Fruit fly (Drosophila melanogaster) whole organism, wandering third instar larva: Measurements from ENCODE around the gene ppk.

ENCODE experiments used
- Abd-B ChIP-seq: fragments of >200 bp; optimal IDR thresholded peaks from 2 replicates; lab custom pipeline; 2017; ENCODE audit warnings: missing biosample characterization, missing genetic modification characterization
- CG32264 ChIP-seq: fragments of 200-800 bp; sonication (Bioruptor generic); optimal IDR thresholded peaks from 2 replicates; lab custom pipeline; 2016; ENCODE audit warnings: missing biosample characterization, missing genetic modification characterization
- CG9705 ChIP-seq: fragments of 200-800 bp; sonication (Bioruptor generic); optimal IDR thresholded peaks from 2 replicates; lab custom pipeline; 2018; ENCODE audit warnings: missing biosample characterization, mild to moderate bottlenecking, missing genetic modification characterization
- CrebA ChIP-seq: fragments of 200-800 bp; sonication (Bioruptor generic); optimal IDR thresholded peaks from 2 replicates; lab custom pipeline; 2016; ENCODE audit warnings: missing biosample characterization, mild to moderate bottlenecking, missing genetic modification characterization, borderline replicate concordance
- Dfd ChIP-seq: fragments of >200 bp; optimal IDR thresholded peaks from 2 replicates; lab custom pipeline; 2017; ENCODE audit warnings: missing biosample characterization, missing genetic modification characterization
- Dif ChIP-seq: fragments of 200-275, 200-300 bp; sonication (Bioruptor generic); optimal IDR thresholded peaks from 2 replicates; lab custom pipeline; 2018; ENCODE audit warnings: missing biosample characterization, missing genetic modification characterization; ENCODE audit not compliant: partially characterized antibody
- GATAd ChIP-seq: sonication (Bioruptor generic); optimal IDR thresholded peaks from 2 replicates; lab custom pipeline; 2016; ENCODE audit warnings: missing biosample characterization, missing genetic modification characterization
- HLH106 ChIP-seq: fragments of 200-800 bp; optimal IDR thresholded peaks from 3 replicates; lab custom pipeline; 2019; ENCODE audit warnings: missing biosample characterization, mild to moderate bottlenecking, missing genetic modification characterization, moderate library complexity
- Hnf4 ChIP-seq: fragments of 200-800 bp; sonication (Bioruptor generic); optimal IDR thresholded peaks from 2 replicates; lab custom pipeline; 2016; ENCODE audit warnings: missing biosample characterization, mild to moderate bottlenecking, missing genetic modification characterization
- Hr78 ChIP-seq: fragments of >200 bp; optimal IDR thresholded peaks from 2 replicates; lab custom pipeline; 2017; ENCODE audit warnings: missing biosample characterization, missing genetic modification characterization
- Hr83 ChIP-seq: fragments of 200-300 bp; sonication (Bioruptor generic); optimal IDR thresholded peaks from 2 replicates; lab custom pipeline; 2016; ENCODE audit warnings: missing biosample characterization, mild to moderate bottlenecking, missing genetic modification characterization, moderate library complexity; ENCODE audit not compliant: poor library complexity, severe bottlenecking
- Jra ChIP-seq: sonication (Bioruptor generic); optimal IDR thresholded peaks from 2 replicates; lab custom pipeline; 2016; ENCODE audit warnings: missing biosample characterization, missing genetic modification characterization
- Mio ChIP-seq: sonication (Bioruptor generic); optimal IDR thresholded peaks from 2 replicates; lab custom pipeline; 2016; ENCODE audit warnings: missing biosample characterization, missing genetic modification characterization
- Myc ChIP-seq: fragments of >200 bp; optimal IDR thresholded peaks from 2 replicates; lab custom pipeline; 2017
- N ChIP-seq: fragments of >200 bp; optimal IDR thresholded peaks from 2 replicates; lab custom pipeline; 2018; ENCODE audit warnings: missing biosample characterization, missing external identifiers, missing genetic modification characterization
- OdsH ChIP-seq: fragments of 200-800 bp; sonication (Bioruptor generic); optimal IDR thresholded peaks from 2 replicates; lab custom pipeline; 2016; ENCODE audit warnings: missing biosample characterization, mild to moderate bottlenecking, missing genetic modification characterization
- Rel ChIP-seq, 2 experiments: fragments of 200-800 bp; sonication (Bioruptor generic) in 1 of 2; optimal IDR thresholded peaks; 2 replicates in 1 of 2; 3 replicates in 1 of 2; lab custom pipeline; 2016 to 2019; ENCODE audit warnings: mild to moderate bottlenecking in 2 of 2, missing biosample characterization in 2 of 2, missing genetic modification characterization in 2 of 2, moderate library complexity in 1 of 2
- Sp1 ChIP-seq: fragments of 200-800 bp; sonication (Bioruptor generic); optimal IDR thresholded peaks from 3 replicates; lab custom pipeline; 2019; ENCODE audit warnings: missing biosample characterization, mild to moderate bottlenecking, missing genetic modification characterization, moderate library complexity
- Vsx2 ChIP-seq: fragments of 200-300, 225-300 bp; sonication (Bioruptor generic); optimal IDR thresholded peaks from 2 replicates; lab custom pipeline; 2018; ENCODE audit warnings: missing biosample characterization, missing genetic modification characterization; ENCODE audit not compliant: partially characterized antibody
- br ChIP-seq: fragments of 200-800 bp; sonication (Bioruptor generic); optimal IDR thresholded peaks from 2 replicates; lab custom pipeline; 2016; ENCODE audit warnings: missing biosample characterization, missing genetic modification characterization
- brk ChIP-seq: fragments of 200-800 bp; sonication (Bioruptor generic); optimal IDR thresholded peaks from 2 replicates; lab custom pipeline; 2016; ENCODE audit warnings: missing biosample characterization, mild to moderate bottlenecking, missing genetic modification characterization
- dl ChIP-seq, 2 experiments: fragments of 175-275, 200-275 bp in 1 of 2; fragments of 200-275 bp in 1 of 2; sonication (Bioruptor generic); optimal IDR thresholded peaks; lab custom pipeline; 2018; ENCODE audit warnings: mild to moderate bottlenecking in 2 of 2, missing biosample characterization in 2 of 2, missing genetic modification characterization in 2 of 2, moderate library complexity in 2 of 2; ENCODE audit not compliant: partially characterized antibody in 2 of 2, insufficient read depth in 1 of 2
- dmrt93B ChIP-seq: fragments of 200-800 bp; sonication (Bioruptor generic); optimal IDR thresholded peaks from 2 replicates; lab custom pipeline; 2018; ENCODE audit warnings: missing biosample characterization, mild to moderate bottlenecking, missing genetic modification characterization
- ey ChIP-seq: fragments of 200-800 bp; sonication (Bioruptor generic); optimal IDR thresholded peaks from 2 replicates; lab custom pipeline; 2016; ENCODE audit warnings: missing biosample characterization, missing genetic modification characterization
- foxo ChIP-seq, 2 experiments: fragments of 200-800 bp; sonication (Bioruptor generic); optimal IDR thresholded peaks; 2 replicates in 1 of 2; 3 replicates in 1 of 2; lab custom pipeline; 2016 to 2017; ENCODE audit warnings: missing biosample characterization in 2 of 2, missing genetic modification characterization in 2 of 2
- fru ChIP-seq: fragments of 200-800 bp; sonication (Bioruptor generic); optimal IDR thresholded peaks from 3 replicates; lab custom pipeline; 2016; ENCODE audit warnings: missing biosample characterization, mild to moderate bottlenecking, missing genetic modification characterization
- h ChIP-seq: fragments of 200-800 bp; sonication (Bioruptor generic); optimal IDR thresholded peaks from 3 replicates; lab custom pipeline; 2016; ENCODE audit warnings: missing biosample characterization, mild to moderate bottlenecking, missing genetic modification characterization
- jim ChIP-seq: fragments of 175-275, 200-325 bp; sonication (Bioruptor generic); optimal IDR thresholded peaks from 2 replicates; lab custom pipeline; 2016; ENCODE audit warnings: missing biosample characterization, mild to moderate bottlenecking, missing genetic modification characterization
- lola ChIP-seq: fragments of >200 bp; optimal IDR thresholded peaks from 2 replicates; lab custom pipeline; 2017; ENCODE audit warnings: missing biosample characterization, missing genetic modification characterization
- pan ChIP-seq: fragments of >200 bp; optimal IDR thresholded peaks from 2 replicates; lab custom pipeline; 2017
- psq ChIP-seq: fragments of 200-800 bp; sonication (Bioruptor generic); optimal IDR thresholded peaks from 3 replicates; lab custom pipeline; 2017; ENCODE audit warnings: missing biosample characterization, mild to moderate bottlenecking, missing genetic modification characterization, moderate library complexity
- rgr ChIP-seq: fragments of 200-800 bp; sonication (Bioruptor generic); optimal IDR thresholded peaks from 3 replicates; lab custom pipeline; 2016; ENCODE audit warnings: missing biosample characterization, mild to moderate bottlenecking, missing genetic modification characterization
- sage ChIP-seq: fragments of 200-800 bp; sonication (Bioruptor generic); optimal IDR thresholded peaks from 2 replicates; lab custom pipeline; 2016; ENCODE audit warnings: missing biosample characterization, mild to moderate bottlenecking, missing genetic modification characterization
- sv ChIP-seq: fragments of 200-800 bp; sonication (Bioruptor generic); optimal IDR thresholded peaks from 3 replicates; lab custom pipeline; 2016; ENCODE audit warnings: missing biosample characterization, missing genetic modification characterization
- tai ChIP-seq: sonication (Bioruptor generic); optimal IDR thresholded peaks from 2 replicates; lab custom pipeline; 2016; ENCODE audit warnings: missing biosample characterization, missing genetic modification characterization
- usp ChIP-seq: fragments of >200 bp; optimal IDR thresholded peaks from 2 replicates; lab custom pipeline; 2017; ENCODE audit warnings: missing biosample characterization, missing genetic modification characterization
- woc ChIP-seq: sonication (Bioruptor generic); optimal IDR thresholded peaks from 2 replicates; lab custom pipeline; 2016; ENCODE audit warnings: missing biosample characterization, mild to moderate bottlenecking, missing genetic modification characterization

The ppk gene

DNA sequence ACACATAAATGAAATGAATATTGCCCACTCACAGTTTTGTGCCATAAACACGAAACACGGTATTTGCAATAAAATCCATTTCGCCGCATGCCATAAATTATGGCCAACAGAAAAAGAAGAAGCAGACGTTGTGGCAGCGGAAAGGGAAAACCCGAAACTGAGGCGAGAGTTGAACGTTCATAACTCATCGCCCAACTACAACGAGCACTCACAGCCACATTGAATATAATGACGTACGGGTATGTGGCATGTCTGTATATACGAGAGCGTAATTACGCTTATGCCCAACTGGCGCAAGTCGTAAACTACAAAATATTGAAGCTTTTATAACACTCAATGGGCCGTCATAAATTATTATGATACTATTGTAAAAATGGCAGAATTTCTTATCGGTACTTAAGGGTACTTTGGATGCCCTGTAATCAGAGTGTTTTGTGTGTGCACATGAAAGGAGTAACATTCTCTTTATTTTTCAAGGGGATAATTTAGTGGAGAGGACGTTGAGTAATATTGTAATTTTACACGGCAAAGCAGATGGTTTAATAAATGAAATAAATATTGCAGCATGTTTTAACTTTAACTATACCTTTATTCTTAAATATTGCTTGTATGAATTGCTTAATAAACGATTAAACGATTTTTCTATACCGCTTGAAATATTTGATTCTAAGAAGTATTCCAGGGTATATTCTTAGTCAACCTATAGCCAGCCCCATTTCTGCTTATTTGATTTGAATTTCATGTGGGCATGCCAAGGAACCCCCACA is 13.5 kb upstream of the ppk start (continued):
- peak; percentile 28 for TF ChIP-seq woc (GFP tag; lab: Kevin White, UChicago)
- TF ChIP-seq fru (GFP tag; lab: Kevin White, UChicago), result no peak
- TF ChIP-seq tai, result no peak
- peak; percentile 8 for TF ChIP-seq ey (GFP tag; lab: Kevin White, UChicago)
- TF ChIP-seq pan (lab: Kevin White, UChicago), result no peak
- no peak for TF ChIP-seq Vsx2
- TF ChIP-seq, all 38 proteins: peak for 10

DNA sequence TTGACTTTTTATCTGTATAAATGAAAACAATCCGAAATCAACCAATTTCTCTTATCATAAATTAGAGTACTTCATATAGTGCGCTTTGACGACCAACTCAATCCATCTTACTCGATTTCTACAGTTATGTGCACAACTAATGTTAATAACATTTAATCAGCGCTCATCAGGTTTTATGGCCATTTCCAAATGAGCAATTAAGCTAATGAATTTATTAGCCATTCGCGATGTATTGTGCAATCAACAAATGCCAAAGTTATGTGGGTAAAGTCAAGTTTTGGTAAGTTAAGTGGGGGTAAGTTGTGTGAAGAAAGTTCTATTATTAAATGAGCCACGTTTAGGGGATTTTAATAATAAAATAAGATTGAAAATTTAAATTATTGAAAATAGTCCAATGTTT is 12.6 kb upstream of the ppk start:
- TF ChIP-seq fru (GFP tag; lab: Kevin White, UChicago), result no peak
- no peak for TF ChIP-seq Rel (GFP tag; optimal IDR thresholded peaks at IDR 0.05; lab: Kevin White, UChicago)
- TF ChIP-seq Rel (tag; optimal IDR thresholded peaks at IDR 0.05; lab: Kevin White, UChicago), result no peak
- TF ChIP-seq jim (GFP tag; lab: Kevin White, UChicago), result no peak
- no peak for TF ChIP-seq CG9705 (GFP tag; lab: Kevin White, UChicago)
- TF ChIP-seq Dif (GFP tag; lab: Kevin White, UChicago), result no peak
- TF ChIP-seq HLH106 (tag; lab: Kevin White, UChicago), result no peak
- TF ChIP-seq Jra, result no peak
- no peak for TF ChIP-seq ey (GFP tag; lab: Kevin White, UChicago)
- TF ChIP-seq Sp1 (GFP tag; lab: Kevin White, UChicago), result no peak
- TF ChIP-seq br (GFP tag; lab: Kevin White, UChicago), result no peak

DNA sequence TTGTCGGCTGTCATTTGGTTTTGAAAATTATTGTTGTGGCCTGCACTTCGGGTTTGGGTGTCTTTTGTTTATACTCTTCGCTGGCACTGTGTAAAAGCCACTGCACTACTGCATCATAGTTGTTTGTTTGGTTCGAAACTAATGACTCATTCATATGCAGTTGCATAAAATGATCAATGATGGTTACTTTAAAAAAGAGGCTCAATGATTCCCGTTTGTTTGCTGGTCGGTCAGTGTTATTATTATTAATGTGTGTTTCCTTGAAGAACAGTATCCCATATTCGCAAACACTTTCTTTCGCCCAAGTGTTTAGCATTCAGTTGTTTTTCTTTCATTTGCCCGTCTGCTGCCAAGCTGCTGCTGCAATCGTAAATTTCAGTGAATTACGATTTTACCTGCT is 7.5 kb upstream of the ppk start:
- TF ChIP-seq GATAd (no peak), brk (GFP tag; lab: Kevin White, UChicago) (no peak), sage (GFP tag; lab: Kevin White, UChicago) (no peak), Abd-B (GFP tag; lab: Kevin White, UChicago) (no peak), Hr78 (no peak), Rel (GFP tag; optimal IDR thresholded peaks at IDR 0.05; lab: Kevin White, UChicago) (no peak), Rel (tag; optimal IDR thresholded peaks at IDR 0.05; lab: Kevin White, UChicago) (no peak), pan (lab: Kevin White, UChicago) (no peak), lola (no peak), Hnf4 (GFP tag; lab: Kevin White, UChicago) (no peak), CG32264 (GFP tag; lab: Kevin White, UChicago) (no peak), OdsH (GFP tag; lab: Kevin White, UChicago) (no peak), HLH106 (tag; lab: Kevin White, UChicago) (no peak), foxo (GFP tag; optimal IDR thresholded peaks at IDR 0.05; lab: Kevin White, UChicago) (no peak), Hr83 (GFP tag; lab: Kevin White, UChicago) (no peak), CrebA (GFP tag; lab: Kevin White, UChicago) (no peak), sv (GFP tag; lab: Kevin White, UChicago) (no peak), dmrt93B (no peak)

DNA sequence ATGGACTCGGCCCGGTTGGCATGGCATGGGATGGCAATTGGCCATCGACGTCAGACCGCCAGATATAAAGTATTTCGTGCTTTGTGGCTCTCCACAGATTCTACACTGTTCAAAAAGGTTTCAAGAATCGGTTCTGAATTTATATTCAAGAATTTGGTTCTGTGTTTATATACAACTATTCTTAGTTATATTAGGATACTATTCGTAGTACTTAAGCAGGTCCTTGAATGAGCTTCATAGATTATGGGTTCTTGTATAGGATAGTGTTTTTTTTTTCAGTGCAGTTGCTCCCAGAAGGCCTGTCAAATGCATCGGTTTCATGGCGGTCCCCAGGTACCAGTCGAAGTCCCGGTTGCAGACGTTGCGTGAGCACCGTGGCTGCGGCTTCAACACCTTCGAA is 5.5 kb upstream of the ppk start:
- peak; percentile 94 for TF ChIP-seq psq (GFP tag; lab: Kevin White, UChicago)
- TF ChIP-seq CG32264 (GFP tag; lab: Kevin White, UChicago), result peak; percentile 87
- TF ChIP-seq Hr83 (GFP tag; lab: Kevin White, UChicago), result no peak
- no peak for TF ChIP-seq Myc (lab: Kevin White, UChicago)
- no peak for TF ChIP-seq Vsx2
- peak; percentile 49 for TF ChIP-seq GATAd
- peak; percentile 96 for TF ChIP-seq OdsH (GFP tag; lab: Kevin White, UChicago)
- peak; percentile 95 for TF ChIP-seq Jra
- peak; percentile 86 for TF ChIP-seq CG9705 (GFP tag; lab: Kevin White, UChicago)
- TF ChIP-seq HLH106 (tag; lab: Kevin White, UChicago), result peak; percentile 93
- TF ChIP-seq dmrt93B, result peak; percentile 88
- TF ChIP-seq rgr (GFP tag; lab: Kevin White, UChicago), result peak; percentile 94
- TF ChIP-seq Mio (GFP tag; lab: Kevin White, UChicago), result peak; percentile 28
- TF ChIP-seq h (GFP tag; lab: Kevin White, UChicago), result peak; percentile 97
- peak; percentile 96 for TF ChIP-seq br (GFP tag; lab: Kevin White, UChicago)
- TF ChIP-seq pan (lab: Kevin White, UChicago), result no peak
- peak; percentile 88 for TF ChIP-seq woc (GFP tag; lab: Kevin White, UChicago)
- no peak for TF ChIP-seq Dfd
- TF ChIP-seq fru (GFP tag; lab: Kevin White, UChicago), result peak; percentile 97
- no peak for TF ChIP-seq jim (GFP tag; lab: Kevin White, UChicago)
- TF ChIP-seq ey (GFP tag; lab: Kevin White, UChicago), result peak; percentile 96
- peak; percentile 90 for TF ChIP-seq sage (GFP tag; lab: Kevin White, UChicago)
- TF ChIP-seq sv (GFP tag; lab: Kevin White, UChicago), result no peak
- TF ChIP-seq tai, result peak; percentile 88
- TF ChIP-seq dl (GFP tag; optimal IDR thresholded peaks at IDR 0.05; lab: Kevin White, UChicago; ENCODE audit: insufficient read depth in 1 of 2, partially characterized antibody in 2 of 2), result no peak
- TF ChIP-seq usp (GFP tag; lab: Kevin White, UChicago), result no peak
- no peak for TF ChIP-seq Hr78
- TF ChIP-seq Rel (GFP tag; optimal IDR thresholded peaks at IDR 0.05; lab: Kevin White, UChicago), result peak; percentile 84
- peak; percentile 77 for TF ChIP-seq Rel (tag; optimal IDR thresholded peaks at IDR 0.05; lab: Kevin White, UChicago)
- no peak for TF ChIP-seq N (GFP tag; lab: Kevin White, UChicago)
- peak; percentile 32 for TF ChIP-seq CrebA (GFP tag; lab: Kevin White, UChicago)
- TF ChIP-seq foxo (GFP tag; optimal IDR thresholded peaks at IDR 0.05; lab: Kevin White, UChicago), result peak; percentile 62 to 96
- TF ChIP-seq lola, result no peak
- TF ChIP-seq Hnf4 (GFP tag; lab: Kevin White, UChicago), result peak; percentile 94
- peak; percentile 95 for TF ChIP-seq Sp1 (GFP tag; lab: Kevin White, UChicago)
- no peak for TF ChIP-seq Dif (GFP tag; lab: Kevin White, UChicago)
